Worm (Caenorhabditis elegans) whole organism, L1 larva: ENCODE results near the gene clec-61.
"Not testable (repeated sequence)": the region's sequence is repeated elsewhere in the genome, so short reads cannot be mapped to it uniquely, and the experiment has no call there.

Experiments
- efl-1 ChIP-seq, 4 experiments: fragments of 150-350 bp; optimal IDR thresholded peaks in 3 of 4; peaks in 1 of 4; 1 replicate in 1 of 4; 2 replicates in 3 of 4; lab custom pipeline; 2014; ENCODE audit warnings: missing biosample characterization in 2 of 4, missing genetic modification characterization in 2 of 4, missing genetic modification reagents in 2 of 4
- nhr-20 ChIP-seq: sonication (generic microtip); optimal IDR thresholded peaks from 2 replicates; lab custom pipeline; 2016; ENCODE audit warnings: mild to moderate bottlenecking, missing genetic modification characterization, missing compliant biosample characterization
- nhr-71 ChIP-seq: sonication (generic microtip); optimal IDR thresholded peaks from 2 replicates; lab custom pipeline; 2016; ENCODE audit warnings: mild to moderate bottlenecking, missing genetic modification characterization, moderate library complexity, missing compliant biosample characterization
- skn-1 ChIP-seq: fragments of 150-350 bp; optimal IDR thresholded peaks from 2 replicates; lab custom pipeline; 2014; ENCODE audit warnings: missing biosample characterization, missing genetic modification characterization
- unc-130 ChIP-seq: fragments of 150-350 bp; optimal IDR thresholded peaks from 2 replicates; lab custom pipeline; 2017; ENCODE audit warnings: missing biosample characterization, missing genetic modification characterization, inconsistent platforms

clec-61 gene

ce11 chrII:10442846-10443245, 47.5 kb downstream of the clec-61 start, which contains the start of gene ZK673.1:
Gene ZK673.1 (plus strand): TSS chrII:10443146.
- TF ChIP-seq nhr-71, unc-130, nhr-20 (tag; lab: Kevin White, UChicago): not testable (repeated sequence)

DNA sequence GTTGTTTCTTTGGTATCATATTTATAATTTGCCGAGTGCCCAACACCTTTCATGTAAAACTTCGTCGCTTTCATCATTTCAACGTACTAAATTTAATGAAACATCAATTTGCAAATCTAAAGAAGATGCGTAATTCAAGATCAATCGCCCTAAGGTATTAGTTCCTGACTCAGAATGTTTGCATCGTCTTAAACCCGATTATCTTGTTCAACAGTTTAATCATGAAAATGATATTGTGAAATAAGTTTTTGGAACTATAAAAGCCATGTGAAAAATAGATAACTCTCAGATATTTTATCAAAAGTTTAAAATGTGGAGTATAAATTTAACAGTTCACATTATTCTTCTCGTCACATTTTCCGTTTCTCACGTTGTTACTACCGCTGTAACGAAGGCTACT, 50.4 kb downstream of the clec-61 start, which contains the start of gene E04D5.4:
E04D5.4 (plus strand) TSS at position 301 of the 400 bp plus-strand sequence.
- TF ChIP-seq skn-1 (tag; lab: Kevin White, UChicago) (no peak), efl-1 (optimal IDR thresholded peaks at IDR 0.05; lab: Kevin White, UChicago) (no peak), efl-1 (GFP tag; optimal IDR thresholded peaks at IDR 0.05 in 1 of 2; lab: Kevin White, UChicago) (peak in 1 of 2 experiments; percentile 83)
- TF ChIP-seq, all 84 proteins: peak for 1
